Worm (Caenorhabditis elegans) whole organism, L1 larva: ENCODE data around the gene bath-38.

Experiments used
- C04F5.9 ChIP-seq: sonication (generic microtip); optimal IDR thresholded peaks from 2 replicates; lab custom pipeline; 2016; ENCODE audit warnings: missing genetic modification characterization, missing compliant biosample characterization
- C16A3.4 ChIP-seq: fragments of 150-350 bp; optimal IDR thresholded peaks from 2 replicates; lab custom pipeline; 2014; ENCODE audit warnings: missing biosample characterization, missing genetic modification characterization
- C34B4.2 ChIP-seq: sonication (generic microtip); optimal IDR thresholded peaks from 2 replicates; lab custom pipeline; 2017; ENCODE audit warnings: mild to moderate bottlenecking, missing genetic modification characterization, missing compliant biosample characterization
- aha-1 ChIP-seq: fragments of 150-350 bp; optimal IDR thresholded peaks from 2 replicates; lab custom pipeline; 2014; ENCODE audit warnings: missing biosample characterization, missing genetic modification characterization
- alr-1 ChIP-seq: fragments of 200-800 bp; sonication (Bioruptor generic); optimal IDR thresholded peaks from 2 replicates; lab custom pipeline; 2018; ENCODE audit warnings: borderline replicate concordance, mild to moderate bottlenecking, missing genetic modification characterization, missing compliant biosample characterization
- blmp-1 ChIP-seq: fragments of 150-350 bp; optimal IDR thresholded peaks from 2 replicates; lab custom pipeline; 2014; ENCODE audit warnings: missing biosample characterization, missing genetic modification characterization
- ceh-63 ChIP-seq: fragments of 200-800 bp; sonication (Bioruptor generic); optimal IDR thresholded peaks from 2 replicates; lab custom pipeline; 2018; ENCODE audit warnings: mild to moderate bottlenecking, missing genetic modification characterization, missing compliant biosample characterization
- ceh-90 ChIP-seq: sonication (generic microtip); optimal IDR thresholded peaks from 2 replicates; lab custom pipeline; 2016; ENCODE audit warnings: missing genetic modification characterization, missing compliant biosample characterization
- dpl-1 ChIP-seq, 3 experiments: fragments of 150-350 bp in 2 of 3; sonication (generic microtip) in 1 of 3; optimal IDR thresholded peaks; 2 replicates each; lab custom pipeline; 2014 to 2017; ENCODE audit warnings: missing biosample characterization in 3 of 3, missing genetic modification characterization in 3 of 3, missing genetic modification reagents in 3 of 3
- efl-1 ChIP-seq, 4 experiments: fragments of 150-350 bp; optimal IDR thresholded peaks in 3 of 4; peaks in 1 of 4; 1 replicate in 1 of 4; 2 replicates in 3 of 4; lab custom pipeline; 2014; ENCODE audit warnings: missing biosample characterization in 2 of 4, missing genetic modification characterization in 2 of 4, missing genetic modification reagents in 2 of 4
- egl-13 ChIP-seq: sonication (generic microtip); optimal IDR thresholded peaks from 2 replicates; lab custom pipeline; 2016; ENCODE audit warnings: missing genotype, missing genetic modification reagents, missing genetic modification characterization, missing compliant biosample characterization
- egl-27 ChIP-seq, 2 experiments: fragments of 150-350 bp in 1 of 2; sonication (generic microtip); optimal IDR thresholded peaks; 3 replicates each; lab custom pipeline; 2017 to 2018; ENCODE audit warnings: missing biosample characterization in 2 of 2, missing genetic modification characterization in 2 of 2, missing genetic modification reagents in 2 of 2
- elt-2 ChIP-seq: sonication (generic microtip); optimal IDR thresholded peaks from 2 replicates; lab custom pipeline; 2016; ENCODE audit warnings: missing genetic modification characterization, mild to moderate bottlenecking, inconsistent platforms, missing compliant biosample characterization, missing genetic modification reagents
- ets-5 ChIP-seq: fragments of 200-800 bp; sonication (Bioruptor generic); IDR thresholded peaks from 2 replicates; pipeline ENCODE4 v1.3.6; 2022; ENCODE audit warnings: missing genetic modification characterization, missing compliant biosample characterization
- fkh-4 ChIP-seq: sonication (generic microtip); optimal IDR thresholded peaks from 2 replicates; lab custom pipeline; 2016; ENCODE audit warnings: missing compliant biosample characterization, missing genetic modification characterization, borderline replicate concordance
- grh-1 ChIP-seq: fragments of 200-800 bp; sonication (Bioruptor generic); IDR thresholded peaks from 2 replicates; pipeline ENCODE4 v1.3.6; 2022; ENCODE audit warnings: missing genetic modification reagents, missing genetic modification characterization, missing compliant biosample characterization
- hlh-17 ChIP-seq: fragments of 200-800 bp; sonication (Bioruptor generic); optimal IDR thresholded peaks from 2 replicates; lab custom pipeline; 2018; ENCODE audit warnings: missing genetic modification characterization, mild to moderate bottlenecking, missing compliant biosample characterization, moderate library complexity, borderline replicate concordance
- hlh-4 ChIP-seq: sonication (generic microtip); optimal IDR thresholded peaks from 2 replicates; lab custom pipeline; 2016; ENCODE audit warnings: mild to moderate bottlenecking, missing genetic modification characterization, missing compliant biosample characterization
- irx-1 ChIP-seq: sonication (generic microtip); optimal IDR thresholded peaks from 2 replicates; lab custom pipeline; 2016; ENCODE audit warnings: missing genetic modification characterization, missing compliant biosample characterization
- jun-1 ChIP-seq: fragments of 150-350 bp; optimal IDR thresholded peaks from 2 replicates; lab custom pipeline; 2014; ENCODE audit warnings: missing biosample characterization, missing genetic modification reagents, missing genetic modification characterization
- lin-14 ChIP-seq: fragments of 200-800 bp; sonication (Bioruptor generic); optimal IDR thresholded peaks from 2 replicates; lab custom pipeline; 2018; ENCODE audit warnings: mild to moderate bottlenecking, missing genetic modification characterization, moderate library complexity, missing compliant biosample characterization
- lin-35 ChIP-seq, 2 experiments: fragments of 150-350 bp; optimal IDR thresholded peaks; 2 replicates each; lab custom pipeline; 2014; ENCODE audit warnings: missing biosample characterization in 2 of 2, missing genetic modification characterization in 2 of 2, missing genetic modification reagents in 2 of 2
- lir-3 ChIP-seq: sonication (generic microtip); optimal IDR thresholded peaks from 2 replicates; lab custom pipeline; 2016; ENCODE audit warnings: mild to moderate bottlenecking, missing genetic modification characterization, moderate library complexity, missing compliant biosample characterization; ENCODE audit not compliant: poor library complexity
- lsy-2 ChIP-seq, 2 experiments: fragments of 150-350 bp; optimal IDR thresholded peaks; 2 replicates each; lab custom pipeline; 2014; ENCODE audit warnings: missing biosample characterization in 2 of 2, missing genetic modification characterization in 2 of 2
- mdl-1 ChIP-seq, 2 experiments: fragments of 150-350 bp; optimal IDR thresholded peaks; 2 replicates each; lab custom pipeline; 2014 to 2017; ENCODE audit warnings: missing biosample characterization in 2 of 2, missing genetic modification characterization in 2 of 2, inconsistent platforms in 1 of 2
- mef-2 ChIP-seq: fragments of 150-350 bp; optimal IDR thresholded peaks from 2 replicates; lab custom pipeline; 2014; ENCODE audit warnings: missing biosample characterization, missing genetic modification characterization
- nhr-11 ChIP-seq: fragments of 150-350 bp; optimal IDR thresholded peaks from 2 replicates; lab custom pipeline; 2014; ENCODE audit warnings: missing biosample characterization, missing genetic modification characterization
- nhr-20 ChIP-seq: sonication (generic microtip); optimal IDR thresholded peaks from 2 replicates; lab custom pipeline; 2016; ENCODE audit warnings: mild to moderate bottlenecking, missing genetic modification characterization, missing compliant biosample characterization
- nhr-237 ChIP-seq: fragments of 150-350 bp; optimal IDR thresholded peaks from 2 replicates; lab custom pipeline; 2014; ENCODE audit warnings: missing biosample characterization, missing genetic modification characterization
- nhr-28 ChIP-seq: fragments of 150-350 bp; optimal IDR thresholded peaks from 2 replicates; lab custom pipeline; 2014; ENCODE audit warnings: missing biosample characterization, missing genetic modification characterization
- nhr-71 ChIP-seq: sonication (generic microtip); optimal IDR thresholded peaks from 2 replicates; lab custom pipeline; 2016; ENCODE audit warnings: mild to moderate bottlenecking, missing genetic modification characterization, moderate library complexity, missing compliant biosample characterization
- nhr-77 ChIP-seq: fragments of 150-350 bp; optimal IDR thresholded peaks from 2 replicates; lab custom pipeline; 2014; ENCODE audit warnings: missing biosample characterization, missing genetic modification characterization
- nhr-84 ChIP-seq: sonication (generic microtip); optimal IDR thresholded peaks from 2 replicates; lab custom pipeline; 2017; ENCODE audit warnings: missing biosample characterization, missing genetic modification characterization
- nhr-90 ChIP-seq: sonication (generic microtip); optimal IDR thresholded peaks from 2 replicates; lab custom pipeline; 2016; ENCODE audit warnings: mild to moderate bottlenecking, missing genetic modification characterization, missing compliant biosample characterization; ENCODE audit not compliant: poor library complexity
- pag-3 ChIP-seq: sonication (generic microtip); optimal IDR thresholded peaks from 2 replicates; lab custom pipeline; 2017; ENCODE audit warnings: missing genetic modification characterization, mild to moderate bottlenecking, missing compliant biosample characterization, antibody characterized with exemption, borderline replicate concordance; ENCODE audit not compliant: insufficient read depth
- rnt-1 ChIP-seq: sonication (generic microtip); optimal IDR thresholded peaks from 2 replicates; lab custom pipeline; 2016; ENCODE audit warnings: mild to moderate bottlenecking, missing genetic modification characterization, moderate library complexity, missing compliant biosample characterization
- sox-4 ChIP-seq: sonication (generic microtip); optimal IDR thresholded peaks from 2 replicates; lab custom pipeline; 2016; ENCODE audit warnings: missing genetic modification characterization, missing compliant biosample characterization
- sptf-1 ChIP-seq: fragments of 150-350 bp; optimal IDR thresholded peaks from 2 replicates; lab custom pipeline; 2014; ENCODE audit warnings: missing biosample characterization, missing genetic modification characterization
- tlp-1 ChIP-seq: fragments of 150-350 bp; optimal IDR thresholded peaks from 2 replicates; lab custom pipeline; 2014; ENCODE audit warnings: missing biosample characterization, missing genetic modification characterization
- unc-130 ChIP-seq: fragments of 150-350 bp; optimal IDR thresholded peaks from 2 replicates; lab custom pipeline; 2017; ENCODE audit warnings: missing biosample characterization, missing genetic modification characterization, inconsistent platforms
- unc-62 ChIP-seq: fragments of 150-350 bp; optimal IDR thresholded peaks from 2 replicates; lab custom pipeline; 2014; ENCODE audit warnings: missing biosample characterization, missing genetic modification reagents, missing genetic modification characterization
- unc-86 ChIP-seq: sonication (generic microtip); optimal IDR thresholded peaks from 2 replicates; lab custom pipeline; 2016; ENCODE audit warnings: missing genetic modification characterization, missing compliant biosample characterization
- unc-98 ChIP-seq: fragments of 200-800 bp; sonication (Bioruptor generic); IDR thresholded peaks from 2 replicates; pipeline ENCODE4 v1.3.6; 2022; ENCODE audit warnings: missing genetic modification characterization, missing compliant biosample characterization
- xbp-1 ChIP-seq: sonication (generic microtip); optimal IDR thresholded peaks from 2 replicates; lab custom pipeline; 2016; ENCODE audit warnings: missing genetic modification characterization, missing compliant biosample characterization
- zip-4 ChIP-seq: fragments of 200-800 bp; sonication (Bioruptor generic); optimal IDR thresholded peaks from 2 replicates; lab custom pipeline; 2018; ENCODE audit warnings: mild to moderate bottlenecking, missing genetic modification characterization, moderate library complexity, missing compliant biosample characterization
- ztf-4 ChIP-seq: fragments of 150-350 bp; optimal IDR thresholded peaks from 2 replicates; lab custom pipeline; 2014; ENCODE audit warnings: missing biosample characterization, missing genetic modification characterization

bath-38 gene

ce11 chrII:10016013-10016412 is 29.1 kb downstream of the bath-38 start, which contains the start of gene lec-2 (continued):
- TF ChIP-seq nhr-71 (tag; lab: Kevin White, UChicago) (peak; percentile 45), ceh-63 (GFP tag; lab: Kevin White, UChicago) (no peak), ets-5 (GFP tag; lab: Robert Waterston, UW) (no peak), fkh-4 (tag; lab: Kevin White, UChicago) (no peak), unc-98 (GFP tag; lab: Robert Waterston, UW) (no peak), irx-1 (tag; lab: Kevin White, UChicago) (no peak), nhr-28 (tag; lab: Kevin White, UChicago) (no peak), egl-13 (no peak), nhr-77 (no peak), nhr-90 (tag; lab: Kevin White, UChicago) (no peak), aha-1 (tag; lab: Kevin White, UChicago) (no peak), ztf-4 (tag; lab: Kevin White, UChicago) (no peak), mef-2 (tag; lab: Kevin White, UChicago) (no peak), lin-35 (GFP tag; optimal IDR thresholded peaks at IDR 0.05; lab: Kevin White, UChicago) (peak in 1 of 2 experiments; percentile 8), xbp-1 (tag; lab: Kevin White, UChicago) (no peak), nhr-84 (tag; lab: Kevin White, UChicago) (no peak), egl-27 (tag; optimal IDR thresholded peaks at IDR 0.05; lab: Kevin White, UChicago) (no peak), dpl-1 (GFP tag; optimal IDR thresholded peaks at IDR 0.05; lab: Kevin White, UChicago) (no peak), C04F5.9 (tag; lab: Kevin White, UChicago) (no peak), lir-3 (no peak), sptf-1 (tag; lab: Kevin White, UChicago) (no peak), C34B4.2 (no peak), unc-86 (tag; lab: Kevin White, UChicago) (no peak), sox-4 (tag; lab: Kevin White, UChicago) (no peak), rnt-1 (tag; lab: Kevin White, UChicago) (no peak), nhr-20 (tag; lab: Kevin White, UChicago) (peak; percentile 44), lsy-2 (tag; optimal IDR thresholded peaks at IDR 0.05; lab: Kevin White, UChicago) (peak in 1 of 2 experiments; percentile 19), nhr-237 (tag; lab: Kevin White, UChicago) (no peak), tlp-1 (tag; lab: Kevin White, UChicago) (no peak), nhr-11 (no peak), ceh-90 (tag; lab: Kevin White, UChicago) (no peak)

DNA sequence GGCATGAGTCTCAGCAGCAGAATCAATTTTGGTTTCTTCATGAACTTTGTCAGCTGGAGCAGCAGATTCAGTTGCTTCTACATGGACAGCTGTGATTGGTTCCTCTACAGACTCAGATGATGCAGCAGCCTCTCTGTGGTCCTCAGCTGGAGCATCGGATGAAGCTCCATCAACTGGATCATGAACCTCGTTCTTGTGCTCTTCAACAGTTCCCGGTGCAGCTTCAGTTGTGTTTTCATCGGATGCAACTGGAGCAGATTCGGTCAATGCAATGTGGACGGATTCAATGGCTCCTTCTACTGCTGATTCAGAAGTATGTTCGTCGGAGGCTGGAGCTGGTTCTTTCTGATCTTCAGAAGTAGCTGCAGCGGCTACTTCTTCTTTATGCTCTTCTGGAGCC is 30.7 kb downstream of the bath-38 start:
- no peak for TF ChIP-seq sptf-1 (tag; lab: Kevin White, UChicago)
- no peak for TF ChIP-seq nhr-84 (tag; lab: Kevin White, UChicago)
- TF ChIP-seq unc-62 (GFP tag; lab: Kevin White, UChicago): no peak
- TF ChIP-seq ztf-4 (tag; lab: Kevin White, UChicago): no peak
- no peak for TF ChIP-seq zip-4
- TF ChIP-seq nhr-28 (tag; lab: Kevin White, UChicago): no peak
- no peak for TF ChIP-seq efl-1 (optimal IDR thresholded peaks at IDR 0.05; lab: Kevin White, UChicago)
- peak in 1 of 2 experiments; percentile 92 for TF ChIP-seq efl-1 (GFP tag; optimal IDR thresholded peaks at IDR 0.05 in 1 of 2; lab: Kevin White, UChicago)

DNA sequence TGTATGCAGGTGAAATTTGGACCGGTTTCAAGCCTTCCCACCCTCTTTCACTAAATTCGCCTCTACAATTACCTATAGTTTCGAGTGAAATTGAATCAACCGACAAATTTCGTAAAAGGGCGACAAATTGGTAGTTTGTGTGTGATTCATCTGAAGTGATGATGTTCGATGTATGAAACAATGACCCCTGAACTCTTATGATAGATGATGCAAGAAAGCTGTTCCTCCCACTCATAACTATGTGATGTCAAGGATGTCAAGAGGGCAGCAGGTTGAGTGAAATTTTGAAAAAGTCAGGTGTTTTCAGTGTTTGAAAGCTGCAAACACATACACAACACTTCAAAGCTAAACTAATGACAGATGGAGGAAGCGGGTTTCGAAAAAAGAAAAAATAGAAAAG is 32.6 kb downstream of the bath-38 start:
- no peak for TF ChIP-seq mef-2 (tag; lab: Kevin White, UChicago)
- TF ChIP-seq blmp-1 (tag; lab: Kevin White, UChicago): peak; percentile 13
- no peak for TF ChIP-seq elt-2 (tag; lab: Kevin White, UChicago)
- TF ChIP-seq nhr-20 (tag; lab: Kevin White, UChicago): no peak
- no peak for TF ChIP-seq hlh-17 (GFP tag; lab: Kevin White, UChicago)
- no peak for TF ChIP-seq efl-1 (optimal IDR thresholded peaks at IDR 0.05; lab: Kevin White, UChicago)
- TF ChIP-seq efl-1 (GFP tag; optimal IDR thresholded peaks at IDR 0.05 in 1 of 2; lab: Kevin White, UChicago): peak in 1 of 2 experiments; percentile 88
- no peak for TF ChIP-seq grh-1 (GFP tag; lab: Robert Waterston, UW)
- TF ChIP-seq jun-1 (tag; lab: Kevin White, UChicago): no peak
- no peak for TF ChIP-seq alr-1 (tag; lab: Kevin White, UChicago)
- TF ChIP-seq egl-13: no peak
- no peak for TF ChIP-seq hlh-4 (tag; lab: Kevin White, UChicago)
- TF ChIP-seq lin-14 (GFP tag; lab: Kevin White, UChicago): peak; percentile 55
- no peak for TF ChIP-seq ztf-4 (tag; lab: Kevin White, UChicago)
- peak in 1 of 2 experiments; percentile 36 for TF ChIP-seq lsy-2 (tag; optimal IDR thresholded peaks at IDR 0.05; lab: Kevin White, UChicago)
- TF ChIP-seq ceh-90 (tag; lab: Kevin White, UChicago): no peak
- TF ChIP-seq pag-3: no peak
- no peak for TF ChIP-seq mdl-1 (tag; optimal IDR thresholded peaks at IDR 0.05; lab: Kevin White, UChicago)
- TF ChIP-seq rnt-1 (tag; lab: Kevin White, UChicago): peak; percentile 27
- TF ChIP-seq C04F5.9 (tag; lab: Kevin White, UChicago): no peak
- TF ChIP-seq C16A3.4 (tag; lab: Kevin White, UChicago): no peak
- no peak for TF ChIP-seq sox-4 (tag; lab: Kevin White, UChicago)
- TF ChIP-seq unc-130 (tag; lab: Kevin White, UChicago): peak; percentile 44
